Worm (Caenorhabditis elegans): ENCODE measurements around the gene sgnh-1.

- TF ChIP-seq ztf-29 (GFP tag; IDR thresholded peaks at IDR 0.05) (no peak), ztf-23 (GFP tag; IDR thresholded peaks at IDR 0.05) (no peak), cog-1 (tag; optimal IDR thresholded peaks at IDR 0.05) (no peak), med-1 (GFP tag; optimal IDR thresholded peaks at IDR 0.05; ENCODE audit: insufficient read depth) (no peak)
Observed at ce11 chrIV:4885435-4885834, 4.3 kb upstream of the sgnh-1 start.
